Fruit fly (Drosophila melanogaster) whole organism, embryonic: Measurements from ENCODE around the gene Jon25Bi.

Experiments used
- Atf3 ChIP-seq: fragments of 200-800 bp; sonication (Bioruptor generic); optimal IDR thresholded peaks from 3 replicates; lab custom pipeline; 2016; ENCODE audit warnings: missing biosample characterization, missing genetic modification characterization
- Bteb2 ChIP-seq: fragments of 200-800 bp; sonication (Bioruptor generic); optimal IDR thresholded peaks from 2 replicates; lab custom pipeline; 2016; ENCODE audit warnings: missing biosample characterization, missing genetic modification characterization
- CG10366 ChIP-seq: fragments of 200-800 bp; sonication (Bioruptor generic); IDR thresholded peaks from 2 replicates; pipeline ENCODE4 v1.3.6; 2022; ENCODE audit warnings: missing biosample characterization, missing genetic modification characterization
- CG10565 ChIP-seq: fragments of 200-800 bp; sonication (Bioruptor generic); optimal IDR thresholded peaks from 3 replicates; lab custom pipeline; 2016; ENCODE audit warnings: missing biosample characterization, mild to moderate bottlenecking, missing genetic modification characterization
- CG10979 ChIP-seq: fragments of 200-800 bp; sonication (Bioruptor generic); optimal IDR thresholded peaks from 2 replicates; lab custom pipeline; 2018; ENCODE audit warnings: missing biosample characterization, mild to moderate bottlenecking, missing genetic modification characterization, moderate library complexity
- CG11504 ChIP-seq: fragments of 200-800 bp; sonication (Bioruptor generic); optimal IDR thresholded peaks from 3 replicates; lab custom pipeline; 2019; ENCODE audit warnings: missing biosample characterization, mild to moderate bottlenecking, missing genetic modification characterization, moderate library complexity
- CG12104 ChIP-seq: fragments of 200-800 bp; sonication (Bioruptor generic); optimal IDR thresholded peaks from 3 replicates; lab custom pipeline; 2016; ENCODE audit warnings: missing biosample characterization, missing genetic modification characterization
- CG13287 ChIP-seq: fragments of 200-800 bp; sonication (Bioruptor generic); IDR thresholded peaks from 2 replicates; pipeline ENCODE4 v1.3.6; 2022; ENCODE audit warnings: missing biosample characterization, missing genetic modification characterization; ENCODE audit not compliant: partially characterized antibody
- CG13296 ChIP-seq: fragments of 200-800 bp; sonication (Bioruptor generic); optimal IDR thresholded peaks from 3 replicates; lab custom pipeline; 2018; ENCODE audit warnings: missing biosample characterization, mild to moderate bottlenecking, missing genetic modification characterization
- CG13624 ChIP-seq: fragments of 200-800 bp; sonication (Bioruptor generic); optimal IDR thresholded peaks from 2 replicates; lab custom pipeline; 2016; ENCODE audit warnings: missing biosample characterization, missing genetic modification characterization
- CG15514 ChIP-seq: fragments of 200-800 bp; sonication (Bioruptor generic); optimal IDR thresholded peaks from 3 replicates; lab custom pipeline; 2017; ENCODE audit warnings: missing biosample characterization, missing genetic modification characterization, mild to moderate bottlenecking, moderate library complexity, missing genetic modification reagents
- CG15696 ChIP-seq: fragments of 200-800 bp; sonication (Bioruptor generic); optimal IDR thresholded peaks from 2 replicates; lab custom pipeline; 2019; ENCODE audit warnings: missing biosample characterization, mild to moderate bottlenecking, missing genetic modification characterization, moderate library complexity
- CG17359 ChIP-seq: fragments of 200-800 bp; sonication (Bioruptor generic); optimal IDR thresholded peaks from 3 replicates; lab custom pipeline; 2018; ENCODE audit warnings: missing biosample characterization, mild to moderate bottlenecking, missing genetic modification characterization, moderate library complexity
- CG17361 ChIP-seq: fragments of 200-800 bp; sonication (Bioruptor generic); IDR thresholded peaks from 3 replicates; pipeline ENCODE4 v1.3.6; 2022; ENCODE audit warnings: missing biosample characterization, missing genetic modification characterization
- CG2199 ChIP-seq: fragments of 200-800 bp; sonication (Bioruptor generic); IDR thresholded peaks from 3 replicates; pipeline ENCODE4 v1.3.6; 2022; ENCODE audit warnings: missing biosample characterization, missing genetic modification characterization
- CG2712 ChIP-seq: fragments of 200-800 bp; optimal IDR thresholded peaks from 3 replicates; lab custom pipeline; 2019; ENCODE audit warnings: missing biosample characterization, mild to moderate bottlenecking, missing genetic modification characterization, moderate library complexity
- CG30403 ChIP-seq: fragments of 200-800 bp; sonication (Bioruptor generic); optimal IDR thresholded peaks from 3 replicates; lab custom pipeline; 2016; ENCODE audit warnings: missing biosample characterization, missing genetic modification characterization
- CG34422 ChIP-seq: fragments of 200-800 bp; sonication (Bioruptor generic); IDR thresholded peaks from 3 replicates; pipeline ENCODE4 v1.3.6; 2022; ENCODE audit warnings: missing biosample characterization, missing genetic modification characterization
- CG7372 ChIP-seq: fragments of 200-800 bp; sonication (Bioruptor generic); IDR thresholded peaks from 2 replicates; pipeline ENCODE4 v1.3.6; 2022; ENCODE audit warnings: missing biosample characterization, missing genetic modification characterization
- CG7839 ChIP-seq: fragments of 200-800 bp; sonication (Bioruptor generic); optimal IDR thresholded peaks from 3 replicates; lab custom pipeline; 2018; ENCODE audit warnings: missing biosample characterization, mild to moderate bottlenecking, missing genetic modification characterization, moderate library complexity
- Camta ChIP-seq: fragments of 200-800 bp; sonication (Bioruptor generic); optimal IDR thresholded peaks from 2 replicates; lab custom pipeline; 2016; ENCODE audit warnings: missing biosample characterization, missing genetic modification characterization
- Deaf1 ChIP-seq: fragments of 200-800 bp; optimal IDR thresholded peaks from 3 replicates; lab custom pipeline; 2019; ENCODE audit warnings: missing biosample characterization, mild to moderate bottlenecking, missing genetic modification characterization, moderate library complexity
- Dll ChIP-seq: fragments of 200-800 bp; sonication (Bioruptor generic); IDR thresholded peaks from 4 replicates; pipeline ENCODE4 v1.3.6; 2022; ENCODE audit warnings: missing biosample characterization, missing genetic modification characterization; ENCODE audit not compliant: partially characterized antibody
- Dp ChIP-seq: fragments of 200-800 bp; sonication (Bioruptor generic); optimal IDR thresholded peaks from 2 replicates; lab custom pipeline; 2018; ENCODE audit warnings: missing biosample characterization, mild to moderate bottlenecking, missing genetic modification characterization, moderate library complexity
- E2f2 ChIP-seq: fragments of 200-800 bp; sonication (Bioruptor generic); IDR thresholded peaks from 2 replicates; pipeline ENCODE4 v1.3.6; 2022; ENCODE audit warnings: missing biosample characterization, missing genetic modification characterization
- Ets65A ChIP-seq: fragments of 200-800 bp; sonication (Bioruptor generic); peaks from one replicate; lab custom pipeline; 2016; ENCODE audit warnings: missing biosample characterization, missing genetic modification characterization
- HLH54F ChIP-seq: fragments of 200-800 bp; sonication (Bioruptor generic); optimal IDR thresholded peaks from 3 replicates; lab custom pipeline; 2016; ENCODE audit warnings: missing biosample characterization, missing genetic modification characterization
- Hsf ChIP-seq: fragments of 200-800 bp; sonication (Bioruptor generic); optimal IDR thresholded peaks from 3 replicates; lab custom pipeline; 2016; ENCODE audit warnings: missing biosample characterization, missing genetic modification characterization
- Lpt ChIP-seq: fragments of >200 bp; optimal IDR thresholded peaks from 2 replicates; lab custom pipeline; 2018; ENCODE audit warnings: missing biosample characterization, missing genetic modification characterization
- MTF-1 ChIP-seq: fragments of 200-800 bp; sonication (Bioruptor generic); optimal IDR thresholded peaks from 2 replicates; lab custom pipeline; 2018; ENCODE audit warnings: missing biosample characterization, mild to moderate bottlenecking, missing genetic modification characterization, borderline replicate concordance
- Med ChIP-seq: fragments of 200-800 bp; sonication (Bioruptor generic); peaks from one replicate; lab custom pipeline; 2016; ENCODE audit warnings: missing biosample characterization, missing genetic modification characterization, mild to moderate bottlenecking, inconsistent platforms, moderate library complexity
- Neu2 ChIP-seq: fragments of 200-800 bp; sonication (Bioruptor generic); optimal IDR thresholded peaks from 3 replicates; lab custom pipeline; 2016; ENCODE audit warnings: missing biosample characterization, missing genetic modification characterization, borderline replicate concordance
- PHDP ChIP-seq: fragments of 200-800 bp; sonication (Bioruptor generic); optimal IDR thresholded peaks from 3 replicates; lab custom pipeline; 2018; ENCODE audit warnings: missing biosample characterization, mild to moderate bottlenecking, missing genetic modification characterization, moderate library complexity
- Sry-β ChIP-seq: fragments of 200-800 bp; sonication (Bioruptor generic); optimal IDR thresholded peaks from 2 replicates; lab custom pipeline; 2018; ENCODE audit warnings: missing biosample characterization, mild to moderate bottlenecking, missing genetic modification characterization, moderate library complexity
- Taf1 ChIP-seq: fragments of 200-800 bp; sonication (Bioruptor generic); IDR thresholded peaks from 2 replicates; pipeline ENCODE4 v1.3.6; 2022; ENCODE audit warnings: missing biosample characterization, missing genetic modification characterization
- Tbp ChIP-seq: fragments of >200 bp; optimal IDR thresholded peaks from 2 replicates; lab custom pipeline; 2018; ENCODE audit warnings: missing biosample characterization, missing genetic modification characterization
- Trl ChIP-seq, 3 experiments: fragments of >200 bp in 2 of 3; fragments of 200-800 bp in 1 of 3; sonication (Bioruptor generic) in 1 of 3; optimal IDR thresholded peaks; 2 replicates in 1 of 3; 3 replicates in 2 of 3; lab custom pipeline; 2016 to 2017; ENCODE audit warnings: missing biosample characterization in 1 of 3, missing genetic modification characterization in 1 of 3
- ato ChIP-seq: fragments of 200-800 bp; sonication (Bioruptor generic); IDR thresholded peaks from 2 replicates; pipeline ENCODE4 v1.3.6; 2022; ENCODE audit warnings: missing biosample characterization, missing genetic modification characterization; ENCODE audit not compliant: partially characterized antibody
- az2 ChIP-seq: fragments of 200-800 bp; sonication (Bioruptor generic); optimal IDR thresholded peaks from 3 replicates; lab custom pipeline; 2016; ENCODE audit warnings: missing biosample characterization, missing genetic modification characterization
- bbx ChIP-seq: fragments of 200-800 bp; sonication (Bioruptor generic); IDR thresholded peaks from 2 replicates; pipeline ENCODE4 v1.3.6; 2022; ENCODE audit warnings: missing biosample characterization, missing genetic modification characterization; ENCODE audit not compliant: partially characterized antibody
- br ChIP-seq: fragments of >200 bp; optimal IDR thresholded peaks from 2 replicates; lab custom pipeline; 2017
- crol ChIP-seq: fragments of 200-800 bp; sonication (Bioruptor generic); IDR thresholded peaks from 2 replicates; pipeline ENCODE4 v1.3.6; 2022; ENCODE audit warnings: missing biosample characterization, missing genetic modification characterization
- gem ChIP-seq: fragments of 200-800 bp; sonication (Bioruptor generic); optimal IDR thresholded peaks from 2 replicates; lab custom pipeline; 2019; ENCODE audit warnings: missing biosample characterization, mild to moderate bottlenecking, missing genetic modification characterization, moderate library complexity
- h ChIP-seq: fragments of >200 bp; optimal IDR thresholded peaks from 2 replicates; lab custom pipeline; 2017
- mam ChIP-seq: fragments of 200-800 bp; sonication (Bioruptor generic); optimal IDR thresholded peaks from 3 replicates; lab custom pipeline; 2016; ENCODE audit warnings: missing biosample characterization, missing genetic modification characterization
- pzg ChIP-seq: fragments of 200-800 bp; sonication (Bioruptor generic); optimal IDR thresholded peaks from 3 replicates; lab custom pipeline; 2018; ENCODE audit warnings: missing biosample characterization, mild to moderate bottlenecking, missing genetic modification characterization, moderate library complexity
- repo ChIP-seq: fragments of 200-800 bp; sonication (Bioruptor generic); optimal IDR thresholded peaks from 2 replicates; lab custom pipeline; 2016; ENCODE audit warnings: missing biosample characterization, missing genetic modification characterization
- schlank ChIP-seq: fragments of 200-800 bp; sonication (Bioruptor generic); optimal IDR thresholded peaks from 2 replicates; lab custom pipeline; 2018; ENCODE audit warnings: missing biosample characterization, mild to moderate bottlenecking, missing genetic modification characterization
- sd ChIP-seq: fragments of 200-800 bp; sonication (Bioruptor generic); optimal IDR thresholded peaks from 3 replicates; lab custom pipeline; 2018; ENCODE audit warnings: missing biosample characterization, mild to moderate bottlenecking, missing genetic modification characterization, moderate library complexity
- sima ChIP-seq: fragments of 200-800 bp; sonication (Bioruptor generic); optimal IDR thresholded peaks from 2 replicates; lab custom pipeline; 2016; ENCODE audit warnings: missing biosample characterization, missing genetic modification characterization
- so ChIP-seq: fragments of 200-800 bp; sonication (Bioruptor generic); IDR thresholded peaks from 3 replicates; pipeline ENCODE4 v1.3.6; 2022; ENCODE audit warnings: missing biosample characterization, missing genetic modification characterization
- zfh1 ChIP-seq: fragments of 200-800 bp; sonication (Bioruptor generic); IDR thresholded peaks from 3 replicates; pipeline ENCODE4 v1.3.6; 2022; ENCODE audit warnings: missing biosample characterization, missing genetic modification characterization

Jon25Bi gene

dm6 chr2L:4965420-4965819 is 10.5 kb upstream of the Jon25Bi start, which contains the start of gene CG34125 (continued):
- TF ChIP-seq CG11504 = no peak
- TF ChIP-seq repo = no peak
- TF ChIP-seq Dp = no peak
- TF ChIP-seq CG15696 (tag; lab: Kevin White, UChicago) = no peak
- TF ChIP-seq E2f2 (GFP tag; lab: Robert Waterston, UW) = 0 out of 2 replicates have a peak, but pooled peaks have one; percentile 22
- no peak for TF ChIP-seq Dll (GFP tag; lab: Robert Waterston, UW)
- no peak for TF ChIP-seq CG13296 (GFP tag; lab: Kevin White, UChicago)
- 0 out of 2 replicates have a peak, but pooled peaks have one; percentile 10 for TF ChIP-seq CG10366 (GFP tag; lab: Robert Waterston, UW)
- TF ChIP-seq bbx (GFP tag; lab: Robert Waterston, UW) = no peak
- peak; percentile 82 for TF ChIP-seq Ets65A (GFP tag; lab: Kevin White, UChicago)
- TF ChIP-seq CG12104 = no peak
- TF ChIP-seq sd (tag; lab: Kevin White, UChicago) = no peak
- TF ChIP-seq Sry-β = peak; percentile 91
- TF ChIP-seq Lpt (GFP tag; lab: Kevin White, UChicago) = no peak
- peak; percentile 67 for TF ChIP-seq Med (GFP tag; lab: Kevin White, UChicago)
- TF ChIP-seq Trl (optimal IDR thresholded peaks at IDR 0.05; lab: Kevin White, UChicago) = no peak
- no peak for TF ChIP-seq Trl (GFP tag; optimal IDR thresholded peaks at IDR 0.05; lab: Kevin White, UChicago)
- peak; percentile 20; the same call in 1 of the 3 replicates for TF ChIP-seq zfh1 (GFP tag; lab: Robert Waterston, UW)
- TF ChIP-seq br = no peak
- TF ChIP-seq Deaf1 = no peak
- no peak for TF ChIP-seq CG17359
- TF ChIP-seq MTF-1 = no peak
- TF ChIP-seq gem (tag; lab: Kevin White, UChicago) = no peak
- TF ChIP-seq Bteb2 (GFP tag; lab: Kevin White, UChicago) = no peak
- no peak for TF ChIP-seq Atf3 (GFP tag; lab: Kevin White, UChicago)
- no peak for TF ChIP-seq so
- TF ChIP-seq ato (GFP tag; lab: Robert Waterston, UW) = no peak
- TF ChIP-seq PHDP (tag; lab: Kevin White, UChicago) = no peak
- TF ChIP-seq sima (GFP tag; lab: Kevin White, UChicago) = no peak
- TF ChIP-seq CG10565 (GFP tag; lab: Kevin White, UChicago) = no peak
- TF ChIP-seq schlank (tag; lab: Kevin White, UChicago) = no peak
- peak; percentile 22; the same call in 1 of the 2 replicates for TF ChIP-seq CG13287 (GFP tag; lab: Robert Waterston, UW)
- no peak for TF ChIP-seq CG2199 (GFP tag; lab: Robert Waterston, UW)
- TF ChIP-seq CG7372 (GFP tag; lab: Robert Waterston, UW) = no peak
- TF ChIP-seq Neu2 = no peak
- TF ChIP-seq CG10979 (tag; lab: Kevin White, UChicago) = no peak
- TF ChIP-seq Taf1 = no peak
- peak; percentile 6 for TF ChIP-seq az2 (GFP tag; lab: Kevin White, UChicago)
- TF ChIP-seq Tbp = no peak
- peak; percentile 16 for TF ChIP-seq Camta (GFP tag; lab: Kevin White, UChicago)
- TF ChIP-seq CG2712 = no peak
- no peak for TF ChIP-seq Hsf (GFP tag; lab: Kevin White, UChicago)
- no peak for TF ChIP-seq HLH54F
- TF ChIP-seq CG7839 = no peak
- peak; percentile 14 for TF ChIP-seq mam (GFP tag; lab: Kevin White, UChicago)
- no peak for TF ChIP-seq CG30403 (GFP tag; lab: Kevin White, UChicago)
- TF ChIP-seq h (lab: Kevin White, UChicago) = no peak
- TF ChIP-seq pzg = peak; percentile 33
- peak; percentile 81 for TF ChIP-seq CG15514
- TF ChIP-seq CG34422 = 0 out of 3 replicates have a peak, but pooled peaks have one; percentile 8
- TF ChIP-seq CG13624 (GFP tag; lab: Kevin White, UChicago) = peak; percentile 5
- no peak for TF ChIP-seq crol (GFP tag; lab: Robert Waterston, UW)
- no peak for TF ChIP-seq CG17361 (GFP tag; lab: Robert Waterston, UW)
